Worm (Caenorhabditis elegans) whole organism, late embryonic: ENCODE measurements around the gene F59E12.9.
A peak's percentile ranks its signal among the peaks of the same experiment; 100 is the strongest.

ENCODE experiments used
- C08G9.2 ChIP-seq: sonication (generic microtip); optimal IDR thresholded peaks from 2 replicates; lab custom pipeline; 2016; ENCODE audit warnings: mild to moderate bottlenecking, missing genetic modification characterization, moderate library complexity, missing compliant biosample characterization
- C38D4.7 ChIP-seq: fragments of 200-800 bp; sonication (Bioruptor generic); optimal IDR thresholded peaks from 2 replicates; lab custom pipeline; 2018; ENCODE audit warnings: mild to moderate bottlenecking, missing genetic modification characterization, moderate library complexity, missing compliant biosample characterization
- F13H6.1 ChIP-seq: sonication (generic microtip); optimal IDR thresholded peaks from 2 replicates; lab custom pipeline; 2016; ENCODE audit warnings: missing genetic modification characterization, missing compliant biosample characterization
- Y22D7AL.16 ChIP-seq: sonication (generic microtip); optimal IDR thresholded peaks from 2 replicates; lab custom pipeline; 2016; ENCODE audit warnings: missing genetic modification characterization, missing compliant biosample characterization
- ahr-1 ChIP-seq: sonication (generic microtip); optimal IDR thresholded peaks from 2 replicates; lab custom pipeline; 2016; ENCODE audit warnings: missing genetic modification characterization, missing compliant biosample characterization
- ama-1 ChIP-seq: fragments of 150-350 bp; optimal IDR thresholded peaks from 2 replicates; lab custom pipeline; 2014
- ceh-2 ChIP-seq: sonication (generic microtip); optimal IDR thresholded peaks from 2 replicates; lab custom pipeline; 2016; ENCODE audit warnings: missing genotype, missing genetic modification characterization, missing compliant biosample characterization
- ceh-24 ChIP-seq: sonication (generic microtip); optimal IDR thresholded peaks from 2 replicates; lab custom pipeline; 2016; ENCODE audit warnings: mild to moderate bottlenecking, missing genetic modification characterization, missing compliant biosample characterization
- ceh-34 ChIP-seq: sonication (generic microtip); optimal IDR thresholded peaks from 2 replicates; lab custom pipeline; 2016; ENCODE audit warnings: mild to moderate bottlenecking, missing genetic modification characterization, missing compliant biosample characterization
- ceh-48 ChIP-seq: sonication (generic microtip); optimal IDR thresholded peaks from 2 replicates; lab custom pipeline; 2016; ENCODE audit warnings: missing genetic modification characterization, inconsistent platforms, missing compliant biosample characterization
- ceh-6 ChIP-seq: fragments of 200-800 bp; sonication (Bioruptor generic); optimal IDR thresholded peaks from 2 replicates; lab custom pipeline; 2018; ENCODE audit warnings: mild to moderate bottlenecking, missing genetic modification characterization, missing compliant biosample characterization
- ceh-9 ChIP-seq: sonication (generic microtip); optimal IDR thresholded peaks from 2 replicates; lab custom pipeline; 2016; ENCODE audit warnings: mild to moderate bottlenecking, missing genetic modification characterization, inconsistent platforms, missing compliant biosample characterization
- che-1 ChIP-seq: sonication (generic microtip); optimal IDR thresholded peaks from 2 replicates; lab custom pipeline; 2016; ENCODE audit warnings: mild to moderate bottlenecking, missing genetic modification characterization, missing compliant biosample characterization
- dve-1 ChIP-seq: sonication (generic microtip); optimal IDR thresholded peaks from 2 replicates; lab custom pipeline; 2017; ENCODE audit warnings: antibody characterized with exemption, mild to moderate bottlenecking, missing genetic modification characterization, missing compliant biosample characterization
- elt-2 ChIP-seq: sonication (generic microtip); optimal IDR thresholded peaks from 2 replicates; lab custom pipeline; 2016; ENCODE audit warnings: missing genetic modification reagents, missing genetic modification characterization, missing compliant biosample characterization
- ets-4 ChIP-seq: sonication (generic microtip); optimal IDR thresholded peaks from 2 replicates; lab custom pipeline; 2016; ENCODE audit warnings: missing genetic modification characterization, missing compliant biosample characterization
- fkh-10 ChIP-seq: fragments of 150-350 bp; optimal IDR thresholded peaks from 2 replicates; lab custom pipeline; 2014; ENCODE audit warnings: missing biosample characterization, missing genetic modification reagents, missing genetic modification characterization
- fkh-6 ChIP-seq: sonication (generic microtip); optimal IDR thresholded peaks from 2 replicates; lab custom pipeline; 2016; ENCODE audit warnings: missing genetic modification characterization, missing compliant biosample characterization
- hlh-6 ChIP-seq: sonication (generic microtip); optimal IDR thresholded peaks from 2 replicates; lab custom pipeline; 2016; ENCODE audit warnings: missing genotype, missing genetic modification characterization, missing compliant biosample characterization
- hlh-8 ChIP-seq: sonication (generic microtip); optimal IDR thresholded peaks from 2 replicates; lab custom pipeline; 2016; ENCODE audit warnings: missing genotype, missing genetic modification characterization, missing compliant biosample characterization
- lin-11 ChIP-seq: fragments of 200-800 bp; sonication (Bioruptor generic); optimal IDR thresholded peaks from 2 replicates; lab custom pipeline; 2018; ENCODE audit warnings: mild to moderate bottlenecking, missing genetic modification characterization, missing compliant biosample characterization
- nhr-232 ChIP-seq: sonication (generic microtip); optimal IDR thresholded peaks from 2 replicates; lab custom pipeline; 2016; ENCODE audit warnings: missing genetic modification characterization, missing compliant biosample characterization
- npax-4 ChIP-seq: sonication (generic microtip); optimal IDR thresholded peaks from 2 replicates; lab custom pipeline; 2016; ENCODE audit warnings: missing genetic modification characterization, missing compliant biosample characterization
- odd-2 ChIP-seq: sonication (generic microtip); optimal IDR thresholded peaks from 2 replicates; lab custom pipeline; 2017; ENCODE audit warnings: antibody characterized with exemption, mild to moderate bottlenecking, missing genetic modification characterization, missing compliant biosample characterization
- pha-2 ChIP-seq: sonication (generic microtip); optimal IDR thresholded peaks from 2 replicates; lab custom pipeline; 2017; ENCODE audit warnings: mild to moderate bottlenecking, missing genetic modification characterization, missing compliant biosample characterization
- pha-4 ChIP-seq: fragments of 150-350 bp; optimal IDR thresholded peaks from 2 replicates; lab custom pipeline; 2018; ENCODE audit warnings: missing biosample characterization, missing genetic modification reagents, missing genetic modification characterization
- ref-2 ChIP-seq: sonication (generic microtip); optimal IDR thresholded peaks from 2 replicates; lab custom pipeline; 2016; ENCODE audit warnings: missing genetic modification characterization, missing compliant biosample characterization
- tbx-2 ChIP-seq: sonication (generic microtip); optimal IDR thresholded peaks from 2 replicates; lab custom pipeline; 2016; ENCODE audit warnings: missing genetic modification characterization, missing compliant biosample characterization
- unc-55 ChIP-seq: sonication (generic microtip); optimal IDR thresholded peaks from 2 replicates; lab custom pipeline; 2017; ENCODE audit warnings: missing biosample characterization, missing genetic modification reagents, missing genetic modification characterization
- zip-5 ChIP-seq: sonication (generic microtip); optimal IDR thresholded peaks from 2 replicates; lab custom pipeline; 2016; ENCODE audit warnings: missing genetic modification characterization, missing compliant biosample characterization
- ztf-16 ChIP-seq: sonication (generic microtip); optimal IDR thresholded peaks from 2 replicates; lab custom pipeline; 2017; ENCODE audit warnings: missing genetic modification characterization, missing compliant biosample characterization

The F59E12.9 gene

DNA sequence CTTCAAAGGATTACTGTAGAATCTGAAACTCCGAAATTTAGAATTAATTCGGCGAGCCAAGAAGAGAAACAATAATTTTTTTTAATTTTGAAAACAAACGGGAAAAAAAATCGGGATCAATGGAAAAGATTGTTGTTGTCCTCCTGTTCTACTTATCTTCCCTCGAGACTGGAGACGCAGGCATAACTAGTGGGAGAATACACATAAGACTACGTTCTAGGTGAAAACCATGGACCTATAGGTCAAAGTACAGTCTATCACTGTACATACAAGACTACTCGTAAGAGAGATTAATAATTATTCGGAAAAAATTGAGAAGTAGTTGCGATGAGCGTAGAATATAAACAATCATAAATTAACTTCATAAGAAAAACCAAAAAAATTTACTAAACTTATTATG, 27.5 kb downstream of the F59E12.9 start, which contains the start of gene dhs-6:
TSS of gene dhs-6 (minus strand) at position 22 of the 400 bp plus-strand sequence.
- TF ChIP-seq elt-2 (tag; lab: Kevin White, UChicago) (peak; percentile 45), ref-2 (no peak), tbx-2 (no peak), ama-1 (lab: Kevin White, UChicago) (no peak), ztf-16 (tag; lab: Kevin White, UChicago) (no peak), nhr-232 (tag; lab: Kevin White, UChicago) (no peak)
- TF ChIP-seq, all 69 proteins: peak for 1

DNA sequence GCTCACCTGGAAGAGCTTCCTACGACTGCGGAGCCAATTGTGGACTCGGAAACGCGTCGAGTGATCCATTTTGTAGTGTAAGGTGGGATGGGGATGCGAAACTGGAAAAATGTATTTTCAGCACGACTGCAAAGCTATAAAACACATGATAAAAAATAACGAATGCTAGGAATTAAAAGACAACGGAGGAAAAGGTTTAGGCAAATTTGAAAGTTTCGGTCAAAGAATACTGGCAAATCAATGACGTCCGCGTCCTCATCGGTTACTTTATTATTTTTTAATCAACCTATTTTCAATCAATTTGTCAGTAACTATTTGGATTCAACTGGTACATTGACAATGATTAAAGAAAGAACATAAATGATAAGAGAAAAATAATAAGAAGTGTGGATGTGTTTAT, 39.1 kb downstream of the F59E12.9 start, which contains the start of gene C17G10.7:
TSS of gene C17G10.7 (minus strand) at position 101 of the 400 bp plus-strand sequence.
- TF ChIP-seq ama-1 (lab: Kevin White, UChicago) (no peak), ceh-9 (tag; lab: Kevin White, UChicago) (no peak), pha-4 (tag; lab: Kevin White, UChicago) (no peak), ref-2 (no peak), C08G9.2 (tag; lab: Kevin White, UChicago) (no peak), C38D4.7 (no peak), ceh-34 (tag; lab: Kevin White, UChicago) (no peak), ceh-48 (tag; lab: Kevin White, UChicago) (no peak), hlh-6 (tag; lab: Kevin White, UChicago) (no peak), fkh-6 (tag; lab: Kevin White, UChicago) (no peak), F13H6.1 (tag; lab: Kevin White, UChicago) (no peak), che-1 (no peak), hlh-8 (no peak), ceh-24 (tag; lab: Kevin White, UChicago) (no peak), npax-4 (tag; lab: Kevin White, UChicago) (no peak)
- TF ChIP-seq, all 69 proteins: peak for 0

DNA sequence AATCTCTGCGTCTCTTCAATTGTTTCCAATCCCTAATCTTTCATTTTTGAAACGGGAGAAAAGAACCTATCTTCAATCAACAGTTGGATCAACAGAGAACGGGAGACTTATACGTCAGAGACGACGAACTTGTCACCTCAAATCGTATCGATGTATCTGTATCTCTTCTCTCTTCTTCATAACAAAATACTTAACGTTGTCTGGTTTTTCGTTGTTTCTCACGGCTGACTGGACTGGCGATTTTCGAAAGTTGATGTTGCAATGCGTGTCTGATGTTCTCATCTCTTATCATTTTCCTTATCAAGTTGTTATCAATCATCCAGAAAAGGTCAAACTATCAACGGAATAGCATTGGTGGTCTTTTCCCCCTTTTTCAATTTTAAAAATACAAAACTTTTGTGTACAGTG, 41.3 kb downstream of the F59E12.9 start:
- TF ChIP-seq elt-2 (tag; lab: Kevin White, UChicago) (peak; percentile 99), ets-4 (tag; lab: Kevin White, UChicago) (no peak), tbx-2 (no peak), unc-55 (peak; percentile 39), Y22D7AL.16 (tag; lab: Kevin White, UChicago) (no peak), odd-2 (no peak), che-1 (no peak), zip-5 (tag; lab: Kevin White, UChicago) (no peak)

DNA sequence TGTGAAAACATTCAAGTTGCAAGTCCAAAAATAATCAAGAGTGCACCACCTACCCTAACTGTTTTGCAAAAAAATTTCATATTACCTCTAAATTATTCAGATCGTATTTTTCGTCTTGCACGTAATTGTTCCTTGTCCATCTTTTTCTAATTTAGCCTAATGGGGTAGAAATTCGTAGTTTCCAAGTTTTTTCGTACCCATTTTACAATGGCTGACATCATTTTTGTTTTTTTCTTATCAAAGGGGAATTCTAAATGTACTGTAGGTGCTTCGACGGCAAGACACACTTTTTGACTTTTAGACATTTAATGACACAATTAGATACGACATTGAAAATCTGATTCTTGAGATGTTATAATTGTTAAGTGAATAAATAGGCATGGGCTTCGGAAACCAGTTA, 42.4 kb downstream of the F59E12.9 start:
- TF ChIP-seq ceh-34 (tag; lab: Kevin White, UChicago) (no peak), ceh-6 (GFP tag; lab: Kevin White, UChicago) (no peak), ztf-16 (tag; lab: Kevin White, UChicago) (no peak), npax-4 (tag; lab: Kevin White, UChicago) (no peak), C08G9.2 (tag; lab: Kevin White, UChicago) (no peak), che-1 (no peak), ceh-2 (no peak), Y22D7AL.16 (tag; lab: Kevin White, UChicago) (no peak), pha-2 (no peak), ceh-48 (tag; lab: Kevin White, UChicago) (no peak), ref-2 (no peak), ahr-1 (no peak)
- TF ChIP-seq, all 69 proteins: peak for 0

DNA sequence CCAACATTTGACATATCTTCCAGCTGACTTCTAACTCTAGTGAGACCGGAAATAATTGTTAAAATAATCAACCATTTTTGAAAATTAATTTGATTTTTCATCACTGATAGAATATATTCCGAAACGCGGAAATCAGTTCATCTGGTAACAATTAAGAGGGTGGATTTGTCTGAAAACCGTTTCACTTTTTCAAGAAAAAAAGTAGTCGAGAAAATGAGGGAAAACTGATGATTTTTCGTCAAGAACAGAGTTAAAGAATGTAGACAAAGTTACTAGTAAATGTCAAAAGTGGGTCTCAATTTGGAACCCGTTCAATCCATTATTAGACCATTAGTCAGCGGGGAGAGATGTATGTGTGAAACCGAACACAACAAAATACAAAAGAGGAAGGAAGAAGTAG, 43.6 kb downstream of the F59E12.9 start, which contains the start of gene C17G10.6:
TSS of gene C17G10.6 (minus strand) at position 101 of the 400 bp plus-strand sequence.
- TF ChIP-seq lin-11 (no peak), ceh-48 (tag; lab: Kevin White, UChicago) (no peak)
- TF ChIP-seq, all 69 proteins: peak for 0

DNA sequence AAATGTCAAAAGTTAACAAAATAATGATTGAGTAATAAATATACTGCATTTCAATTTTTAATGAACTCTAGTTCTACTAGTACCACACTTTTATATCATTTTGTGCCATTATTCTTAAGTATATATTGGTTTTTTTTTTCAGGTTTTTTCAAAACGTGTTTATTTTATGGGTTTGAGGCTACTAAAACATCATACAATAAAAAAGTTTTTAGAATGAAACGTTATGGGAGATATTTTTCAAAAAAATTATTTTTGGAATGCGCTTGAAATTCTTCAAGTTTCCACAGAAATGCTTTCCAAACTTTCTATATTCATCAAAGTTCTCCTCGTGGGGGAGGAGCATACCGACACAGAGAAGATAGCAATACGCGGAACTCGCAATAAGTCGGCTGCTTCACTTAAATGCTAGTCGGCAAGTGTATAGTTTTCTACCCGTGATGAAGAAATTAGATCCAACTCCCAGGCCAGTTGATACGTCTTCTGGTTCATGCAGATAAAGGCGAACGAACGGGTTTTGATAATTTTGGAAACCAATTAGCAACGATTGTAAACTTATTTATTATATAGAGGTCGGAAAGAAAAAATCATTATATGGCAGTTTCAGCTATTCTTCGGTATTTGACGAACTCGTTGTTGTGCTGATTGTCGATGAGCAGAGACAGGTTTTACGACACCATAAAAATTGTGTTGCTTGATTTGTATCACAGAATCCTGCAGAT, 47.4 kb downstream of the F59E12.9 start, which contains the start of gene C17G10.10:
TSS of gene C17G10.10 (minus strand) at position 51 of the 719 bp plus-strand sequence.
- TF ChIP-seq ama-1 (lab: Kevin White, UChicago) (peak; percentile 17), fkh-10 (GFP tag; lab: Kevin White, UChicago) (no peak), dve-1 (tag; lab: Kevin White, UChicago) (peak; percentile 35), elt-2 (tag; lab: Kevin White, UChicago) (peak; percentile 70)
